Fruit fly (Drosophila melanogaster): ENCODE data around the gene Ret.

- TF ChIP-seq Myc (optimal IDR thresholded peaks at IDR 0.05): peak; percentile 100
- peak; percentile 90 for TF ChIP-seq h (GFP tag; optimal IDR thresholded peaks at IDR 0.05)
- TF ChIP-seq pan (optimal IDR thresholded peaks at IDR 0.05): no peak
- peak; percentile 82 for TF ChIP-seq dmrt93B (GFP tag; optimal IDR thresholded peaks at IDR 0.05)
- peak; percentile 85 for TF ChIP-seq Sp1 (GFP tag; optimal IDR thresholded peaks at IDR 0.05)
- no peak for TF ChIP-seq Vsx2 (GFP tag; optimal IDR thresholded peaks at IDR 0.05; ENCODE audit: partially characterized antibody)
- no peak for TF ChIP-seq Hr78 (GFP tag; optimal IDR thresholded peaks at IDR 0.05)
- peak; percentile 76 for TF ChIP-seq GATAd (GFP tag; optimal IDR thresholded peaks at IDR 0.05)
- no peak for TF ChIP-seq brk (GFP tag; optimal IDR thresholded peaks at IDR 0.05)
- peak; percentile 89 for TF ChIP-seq CG9705 (GFP tag; optimal IDR thresholded peaks at IDR 0.05)
- peak; percentile 86 for TF ChIP-seq OdsH (GFP tag; optimal IDR thresholded peaks at IDR 0.05)
These were observed 30.0 kb downstream of the Ret start, which contains the start of the genes mAcon1, CG43345 and CG43346 for dm6 chr2L:21168295-21169159.
